Fruit fly (Drosophila melanogaster) whole organism, embryonic: ENCODE measurements around the gene CG15390.
A peak's percentile ranks its signal among the peaks of the same experiment; 100 is the strongest.

ENCODE experiments used
- BtbVII ChIP-seq: fragments of 200-800 bp; sonication (Bioruptor generic); optimal IDR thresholded peaks from 3 replicates; lab custom pipeline; 2017; ENCODE audit warnings: missing biosample characterization, mild to moderate bottlenecking, missing genetic modification characterization
- CG10366 ChIP-seq: fragments of 200-800 bp; sonication (Bioruptor generic); IDR thresholded peaks from 2 replicates; pipeline ENCODE4 v1.3.6; 2022; ENCODE audit warnings: missing biosample characterization, missing genetic modification characterization
- CG14710 ChIP-seq: fragments of 200-800 bp; sonication (Bioruptor generic); optimal IDR thresholded peaks from 3 replicates; lab custom pipeline; 2019; ENCODE audit warnings: missing biosample characterization, mild to moderate bottlenecking, missing genetic modification characterization, moderate library complexity
- CG15011 ChIP-seq: fragments of 200-800 bp; sonication (Bioruptor generic); optimal IDR thresholded peaks from 3 replicates; lab custom pipeline; 2018; ENCODE audit warnings: missing biosample characterization, mild to moderate bottlenecking, missing genetic modification characterization
- CG15269 ChIP-seq: fragments of 200-800 bp; sonication (Bioruptor generic); optimal IDR thresholded peaks from 2 replicates; lab custom pipeline; 2018; ENCODE audit warnings: missing biosample characterization, mild to moderate bottlenecking, missing genetic modification characterization, moderate library complexity
- CG15479 ChIP-seq: fragments of 200-800 bp; sonication (Bioruptor generic); optimal IDR thresholded peaks from 3 replicates; lab custom pipeline; 2019; ENCODE audit warnings: missing biosample characterization, mild to moderate bottlenecking, missing genetic modification characterization, moderate library complexity
- CG17328 ChIP-seq: fragments of 200-800 bp; sonication (Bioruptor generic); IDR thresholded peaks from 2 replicates; pipeline ENCODE4 v1.3.6; 2022; ENCODE audit warnings: missing biosample characterization, missing genetic modification characterization
- CG18011 ChIP-seq: fragments of 200-800 bp; sonication (Bioruptor generic); optimal IDR thresholded peaks from 2 replicates; lab custom pipeline; 2017; ENCODE audit warnings: missing biosample characterization, missing genetic modification characterization, mild to moderate bottlenecking, moderate library complexity, missing genotype
- CG31224 ChIP-seq: fragments of 200-800 bp; sonication (Bioruptor generic); IDR thresholded peaks from 2 replicates; pipeline ENCODE4 v1.3.6; 2022; ENCODE audit warnings: missing biosample characterization, missing genetic modification characterization
- CG32532 ChIP-seq: fragments of 200-800 bp; sonication (Bioruptor generic); IDR thresholded peaks from 2 replicates; pipeline ENCODE4 v1.3.6; 2022; ENCODE audit warnings: missing biosample characterization, missing genetic modification characterization
- CG32767 ChIP-seq: fragments of 200-800 bp; sonication (Bioruptor generic); IDR thresholded peaks from 2 replicates; pipeline ENCODE4 v1.3.6; 2022; ENCODE audit warnings: missing biosample characterization, missing genetic modification characterization
- CG34376 ChIP-seq: fragments of 200-800 bp; sonication (Bioruptor generic); optimal IDR thresholded peaks from 2 replicates; lab custom pipeline; 2018; ENCODE audit warnings: missing biosample characterization, mild to moderate bottlenecking, missing genetic modification characterization
- CG3995 ChIP-seq: fragments of 200-800 bp; sonication (Bioruptor generic); optimal IDR thresholded peaks from 3 replicates; lab custom pipeline; 2016; ENCODE audit warnings: missing biosample characterization, missing genetic modification characterization
- CG4328 ChIP-seq: fragments of 200-800 bp; sonication (Bioruptor generic); optimal IDR thresholded peaks from 3 replicates; lab custom pipeline; 2017; ENCODE audit warnings: missing biosample characterization, missing genetic modification reagents, missing genetic modification characterization
- CG8359 ChIP-seq: fragments of 200-800 bp; sonication (Bioruptor generic); optimal IDR thresholded peaks from 2 replicates; lab custom pipeline; 2017; ENCODE audit warnings: missing biosample characterization, mild to moderate bottlenecking, missing genetic modification characterization, borderline replicate concordance
- D ChIP-seq, 2 experiments: fragments of 200-800 bp in 1 of 2; fragments of >200 bp in 1 of 2; sonication (Bioruptor generic) in 1 of 2; optimal IDR thresholded peaks; 2 replicates in 1 of 2; 3 replicates in 1 of 2; lab custom pipeline; 2017; ENCODE audit warnings: mild to moderate bottlenecking in 1 of 2, missing biosample characterization in 1 of 2, missing genetic modification characterization in 1 of 2, missing genetic modification reagents in 1 of 2
- Dad ChIP-seq: fragments of 200-800 bp; sonication (Bioruptor generic); optimal IDR thresholded peaks from 3 replicates; lab custom pipeline; 2016; ENCODE audit warnings: missing biosample characterization, missing genetic modification characterization
- Dip3 ChIP-seq: fragments of 200-800 bp; sonication (Bioruptor generic); optimal IDR thresholded peaks from 3 replicates; lab custom pipeline; 2016; ENCODE audit warnings: missing biosample characterization, missing genetic modification characterization
- Doc3 ChIP-seq: fragments of 200-800 bp; sonication (Bioruptor generic); IDR thresholded peaks from 3 replicates; pipeline ENCODE4 v1.3.6; 2022; ENCODE audit warnings: missing biosample characterization, missing genetic modification characterization; ENCODE audit not compliant: partially characterized antibody
- Dref ChIP-seq: fragments of 200-800 bp; sonication (Bioruptor generic); IDR thresholded peaks from 2 replicates; pipeline ENCODE4 v1.3.6; 2022; ENCODE audit warnings: missing biosample characterization, missing genetic modification characterization
- Fer2 ChIP-seq: fragments of 200-800 bp; sonication (Bioruptor generic); optimal IDR thresholded peaks from 2 replicates; lab custom pipeline; 2018; ENCODE audit warnings: missing biosample characterization, mild to moderate bottlenecking, missing genetic modification characterization, moderate library complexity
- H15 ChIP-seq: fragments of 200-800 bp; sonication (Bioruptor generic); IDR thresholded peaks from 3 replicates; pipeline ENCODE4 v1.3.6; 2022; ENCODE audit warnings: missing biosample characterization, missing genetic modification characterization
- Med ChIP-seq: fragments of 200-800 bp; sonication (Bioruptor generic); peaks from one replicate; lab custom pipeline; 2016; ENCODE audit warnings: missing biosample characterization, missing genetic modification characterization, mild to moderate bottlenecking, inconsistent platforms, moderate library complexity
- Pdp1 ChIP-seq, 2 experiments: fragments of 200-800 bp; sonication (Bioruptor generic); optimal IDR thresholded peaks; 3 replicates each; lab custom pipeline; 2016; ENCODE audit warnings: missing biosample characterization in 2 of 2, missing genetic modification characterization in 2 of 2, mild to moderate bottlenecking in 1 of 2, moderate library complexity in 1 of 2
- Sry-β ChIP-seq: fragments of 200-800 bp; sonication (Bioruptor generic); optimal IDR thresholded peaks from 2 replicates; lab custom pipeline; 2018; ENCODE audit warnings: missing biosample characterization, mild to moderate bottlenecking, missing genetic modification characterization, moderate library complexity
- Stat92E ChIP-seq, 3 experiments: fragments of >200 bp in 2 of 3; fragments of 200-800 bp in 1 of 3; sonication (Bioruptor generic) in 1 of 3; optimal IDR thresholded peaks; 2 replicates each; lab custom pipeline; 2017 to 2019; ENCODE audit warnings: missing biosample characterization in 3 of 3, missing genetic modification characterization in 3 of 3, mild to moderate bottlenecking in 1 of 3, moderate library complexity in 1 of 3
- Trl ChIP-seq, 3 experiments: fragments of >200 bp in 2 of 3; fragments of 200-800 bp in 1 of 3; sonication (Bioruptor generic) in 1 of 3; optimal IDR thresholded peaks; 2 replicates in 1 of 3; 3 replicates in 2 of 3; lab custom pipeline; 2016 to 2017; ENCODE audit warnings: missing biosample characterization in 1 of 3, missing genetic modification characterization in 1 of 3
- Usf ChIP-seq: fragments of 200-800 bp; sonication (Bioruptor generic); optimal IDR thresholded peaks from 2 replicates; lab custom pipeline; 2017; ENCODE audit warnings: missing genotype, missing biosample characterization, missing genetic modification characterization
- bab2 ChIP-seq: fragments of 200-800 bp; sonication (Bioruptor generic); optimal IDR thresholded peaks from 2 replicates; lab custom pipeline; 2016; ENCODE audit warnings: missing biosample characterization, missing genetic modification characterization
- bowl ChIP-seq: fragments of 200-800 bp; sonication (Bioruptor generic); IDR thresholded peaks from 2 replicates; pipeline ENCODE4 v1.3.6; 2022; ENCODE audit warnings: missing biosample characterization, missing genetic modification characterization
- chinmo ChIP-seq: fragments of 200-800 bp; sonication (Bioruptor generic); IDR thresholded peaks from 4 replicates; pipeline ENCODE4 v1.3.6; 2022; ENCODE audit warnings: missing biosample characterization, missing genetic modification characterization; ENCODE audit not compliant: partially characterized antibody
- ci ChIP-seq: fragments of 200-800 bp; sonication (Bioruptor generic); IDR thresholded peaks from 3 replicates; pipeline ENCODE4 v1.3.6; 2022; ENCODE audit warnings: missing biosample characterization, missing genetic modification characterization
- emc ChIP-seq: fragments of 200-800 bp; sonication (Bioruptor generic); optimal IDR thresholded peaks from 2 replicates; lab custom pipeline; 2016; ENCODE audit warnings: missing biosample characterization, missing genetic modification characterization
- exex ChIP-seq: fragments of 200-800 bp; sonication (Bioruptor generic); optimal IDR thresholded peaks from 4 replicates; lab custom pipeline; 2018; ENCODE audit warnings: missing biosample characterization, mild to moderate bottlenecking, missing genetic modification characterization, moderate library complexity
- grn ChIP-seq: fragments of 200-800 bp; sonication (Bioruptor generic); optimal IDR thresholded peaks from 3 replicates; lab custom pipeline; 2017; ENCODE audit warnings: missing biosample characterization, missing genetic modification characterization
- hbn ChIP-seq: fragments of 200-800 bp; sonication (Bioruptor generic); IDR thresholded peaks from 2 replicates; pipeline ENCODE4 v1.3.6; 2022; ENCODE audit warnings: missing biosample characterization, missing genetic modification characterization; ENCODE audit not compliant: partially characterized antibody
- lab ChIP-seq: fragments of 200-800 bp; sonication (Bioruptor generic); optimal IDR thresholded peaks from 3 replicates; lab custom pipeline; 2017; ENCODE audit warnings: missing biosample characterization, missing genetic modification characterization, mild to moderate bottlenecking, moderate library complexity, missing genetic modification reagents
- mam ChIP-seq: fragments of 200-800 bp; sonication (Bioruptor generic); optimal IDR thresholded peaks from 3 replicates; lab custom pipeline; 2016; ENCODE audit warnings: missing biosample characterization, missing genetic modification characterization
- pfk ChIP-seq: fragments of 200-800 bp; sonication (Bioruptor generic); optimal IDR thresholded peaks from 2 replicates; lab custom pipeline; 2018; ENCODE audit warnings: missing biosample characterization, mild to moderate bottlenecking, missing genetic modification characterization, moderate library complexity
- salm ChIP-seq: fragments of 200-800 bp; sonication (Bioruptor generic); optimal IDR thresholded peaks from 2 replicates; lab custom pipeline; 2018; ENCODE audit warnings: missing biosample characterization, mild to moderate bottlenecking, missing genetic modification characterization
- sd ChIP-seq: fragments of 200-800 bp; sonication (Bioruptor generic); optimal IDR thresholded peaks from 3 replicates; lab custom pipeline; 2018; ENCODE audit warnings: missing biosample characterization, mild to moderate bottlenecking, missing genetic modification characterization, moderate library complexity
- sens ChIP-seq: fragments of 200-800 bp; sonication (Bioruptor generic); peaks from one replicate; lab custom pipeline; 2016; ENCODE audit warnings: missing biosample characterization, missing genetic modification characterization
- sug ChIP-seq: fragments of 200-800 bp; optimal IDR thresholded peaks from 2 replicates; lab custom pipeline; 2019; ENCODE audit warnings: missing biosample characterization, mild to moderate bottlenecking, missing genetic modification characterization, moderate library complexity
- tna ChIP-seq: fragments of 200-800 bp; sonication (Bioruptor generic); IDR thresholded peaks from 2 replicates; pipeline ENCODE4 v1.3.6; 2022; ENCODE audit warnings: missing biosample characterization, missing genetic modification characterization; ENCODE audit not compliant: partially characterized antibody

The CG15390 gene

DNA sequence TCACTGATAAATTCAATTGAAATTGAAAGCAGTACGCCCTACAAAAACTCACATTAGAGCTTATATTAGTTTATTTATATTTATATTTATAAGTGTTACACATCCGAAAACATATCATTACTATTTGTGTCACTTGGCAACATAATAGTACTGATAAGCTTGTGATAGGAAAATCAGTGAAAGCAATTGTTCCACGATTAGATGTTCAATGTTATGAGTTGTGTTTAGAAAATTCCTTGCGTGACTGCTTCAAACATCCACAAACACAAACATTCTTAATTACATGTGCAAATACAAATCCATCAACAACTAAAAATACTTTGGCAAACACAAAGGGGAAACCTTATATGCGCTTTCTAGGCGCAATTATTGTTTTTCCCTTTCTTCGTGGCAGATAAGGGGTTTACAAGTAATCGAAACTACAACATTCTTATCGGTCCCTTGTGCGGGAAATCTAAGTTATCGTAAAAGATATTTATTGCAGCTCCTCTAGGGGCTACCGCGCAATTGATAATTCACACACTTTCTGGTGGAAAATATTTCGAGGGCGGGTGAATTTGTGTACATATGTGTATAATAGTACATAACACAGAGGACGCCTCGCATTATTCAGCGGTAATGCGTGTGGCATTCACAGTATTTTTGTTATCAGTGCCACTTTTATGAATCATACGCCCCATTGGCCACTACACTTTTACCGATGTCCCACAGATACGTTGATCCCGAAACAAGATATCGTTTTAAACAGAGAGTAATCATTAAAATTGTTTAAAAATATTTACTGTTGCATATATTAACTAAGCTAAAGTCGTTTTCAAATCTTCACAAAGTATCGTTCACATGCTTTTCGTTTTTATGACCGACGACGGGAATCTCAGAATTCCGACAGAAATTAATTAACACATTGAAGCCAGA is 12.4 kb upstream of the CG15390 start:
- TF ChIP-seq CG34376 (GFP tag; lab: Kevin White, UChicago): peak; percentile 52
- peak; percentile 40; the same call in 1 of the 2 replicates for TF ChIP-seq CG17328 (GFP tag; lab: Robert Waterston, UW)
- peak; percentile 4 for TF ChIP-seq sd (tag; lab: Kevin White, UChicago)
- peak; percentile 41 for TF ChIP-seq exex (tag; lab: Kevin White, UChicago)
- TF ChIP-seq grn (GFP tag; lab: Kevin White, UChicago): peak; percentile 37
- peak in 1 of 2 experiments; percentile 27 for TF ChIP-seq Pdp1 (GFP tag; optimal IDR thresholded peaks at IDR 0.05; lab: Kevin White, UChicago)
- TF ChIP-seq CG14710 (tag; lab: Kevin White, UChicago): peak; percentile 12
- TF ChIP-seq Fer2 (tag; lab: Kevin White, UChicago): no peak
- TF ChIP-seq lab (GFP tag; lab: Kevin White, UChicago): peak; percentile 11
- TF ChIP-seq sug (tag; lab: Kevin White, UChicago): peak; percentile 74
- peak; percentile 81 for TF ChIP-seq CG15479 (GFP tag; lab: Kevin White, UChicago)
- no peak for TF ChIP-seq BtbVII (GFP tag; lab: Kevin White, UChicago)
- no peak for TF ChIP-seq CG3995 (GFP tag; lab: Kevin White, UChicago)
- 0 out of 4 replicates have a peak, but pooled peaks have one; percentile 21 for TF ChIP-seq chinmo (GFP tag; lab: Robert Waterston, UW)
- 0 out of 2 replicates have a peak, but pooled peaks have one; percentile 13 for TF ChIP-seq CG31224 (GFP tag; lab: Robert Waterston, UW)
- peak; percentile 53 for TF ChIP-seq sens (GFP tag; lab: Kevin White, UChicago)
- TF ChIP-seq CG32767 (GFP tag; lab: Robert Waterston, UW): no peak
- peak; percentile 52; the same call in 1 of the 3 replicates for TF ChIP-seq ci (GFP tag; lab: Robert Waterston, UW)
- TF ChIP-seq D (optimal IDR thresholded peaks at IDR 0.05; lab: Kevin White, UChicago): no peak
- TF ChIP-seq D (GFP tag; optimal IDR thresholded peaks at IDR 0.05; lab: Kevin White, UChicago): peak; percentile 39
- TF ChIP-seq Usf (GFP tag; lab: Kevin White, UChicago): no peak
- TF ChIP-seq CG32532 (GFP tag; lab: Robert Waterston, UW): no peak

DNA sequence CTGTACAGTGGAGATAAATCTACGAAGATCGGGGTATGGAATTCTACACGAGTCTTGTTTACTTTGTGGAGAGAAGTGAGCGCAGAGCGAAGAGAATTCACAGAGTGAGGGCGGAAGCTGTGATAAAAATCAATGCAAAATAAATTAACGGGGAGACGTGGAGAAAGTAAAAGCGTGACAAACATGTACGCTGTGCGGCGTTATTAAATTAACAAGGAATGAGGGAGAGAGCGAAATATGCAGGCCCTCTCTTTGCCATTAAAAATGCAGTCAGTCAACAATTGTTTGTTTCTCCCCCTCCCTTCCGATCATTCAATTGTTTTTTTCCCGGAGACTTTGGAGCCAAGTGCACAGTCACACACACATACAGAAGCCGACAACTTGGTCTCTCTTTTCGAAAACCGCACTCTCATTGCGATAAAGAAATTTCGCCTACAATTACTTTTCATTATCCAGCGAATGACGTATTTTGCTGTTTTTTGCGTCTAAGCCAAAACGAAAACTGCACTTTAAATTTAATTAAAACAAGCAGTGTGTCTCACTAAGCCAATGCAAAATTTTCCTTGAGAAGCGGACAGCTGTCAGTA is 11.6 kb upstream of the CG15390 start:
- no peak for TF ChIP-seq CG15269 (tag; lab: Kevin White, UChicago)
- TF ChIP-seq Stat92E (GFP tag; optimal IDR thresholded peaks at IDR 0.05; lab: Kevin White, UChicago): no peak
- no peak for TF ChIP-seq CG18011 (GFP tag; lab: Kevin White, UChicago)
- no peak for TF ChIP-seq Dip3
- no peak for TF ChIP-seq salm (tag; lab: Kevin White, UChicago)
- no peak for TF ChIP-seq exex (tag; lab: Kevin White, UChicago)
- no peak for TF ChIP-seq emc (GFP tag; lab: Kevin White, UChicago)
- TF ChIP-seq tna (GFP tag; lab: Robert Waterston, UW): peak; percentile 26; the same call in 1 of the 2 replicates
- no peak for TF ChIP-seq bab2 (GFP tag; lab: Kevin White, UChicago)
- no peak for TF ChIP-seq H15 (GFP tag; lab: Robert Waterston, UW)
- no peak for TF ChIP-seq hbn (GFP tag; lab: Robert Waterston, UW)
- no peak for TF ChIP-seq CG8359 (GFP tag; lab: Kevin White, UChicago)
- TF ChIP-seq Trl (optimal IDR thresholded peaks at IDR 0.05; lab: Kevin White, UChicago): peak; percentile 25 to 41
- TF ChIP-seq Trl (GFP tag; optimal IDR thresholded peaks at IDR 0.05; lab: Kevin White, UChicago): no peak
- no peak for TF ChIP-seq Dref (GFP tag; lab: Robert Waterston, UW)
- peak; percentile 1 for TF ChIP-seq Med (GFP tag; lab: Kevin White, UChicago)
- TF ChIP-seq CG10366 (GFP tag; lab: Robert Waterston, UW): no peak
- no peak for TF ChIP-seq pfk (GFP tag; lab: Kevin White, UChicago)
- TF ChIP-seq Dad: no peak
- no peak for TF ChIP-seq Sry-β (GFP tag; lab: Kevin White, UChicago)
- TF ChIP-seq Doc3 (GFP tag; lab: Robert Waterston, UW): no peak
- TF ChIP-seq CG15011 (GFP tag; lab: Kevin White, UChicago): no peak
- no peak for TF ChIP-seq mam (GFP tag; lab: Kevin White, UChicago)
- TF ChIP-seq bowl (GFP tag; lab: Robert Waterston, UW): no peak
- no peak for TF ChIP-seq CG4328 (GFP tag; lab: Kevin White, UChicago)
